Worm (Caenorhabditis elegans) whole organism, dauer: ENCODE measurements around the gene C14A4.9.

Experiments
- unc-62 ChIP-seq: sonication (generic microtip); optimal IDR thresholded peaks from 2 replicates; lab custom pipeline; 2017; ENCODE audit warnings: missing biosample characterization, missing genetic modification reagents, missing genetic modification characterization

C14A4.9 gene

DNA sequence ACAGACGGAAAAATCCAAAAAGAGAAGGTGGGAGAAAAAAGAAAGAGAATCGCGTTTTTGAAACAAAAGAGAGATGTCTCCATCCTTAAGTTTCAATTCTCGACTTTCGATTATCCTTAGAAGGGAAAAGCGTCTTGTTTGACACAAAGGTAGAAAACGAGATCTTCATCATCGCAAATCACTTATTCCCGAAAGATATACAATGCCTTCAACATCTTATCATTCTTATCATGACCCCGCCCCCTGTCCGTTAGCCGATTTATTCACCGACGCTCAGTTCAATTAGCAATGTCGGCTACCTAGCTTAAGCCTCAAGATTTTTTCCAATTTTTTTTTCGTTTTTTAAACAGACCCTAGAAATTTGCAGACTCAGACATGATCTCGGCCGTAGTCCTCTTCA, at the start of gene C14A4.9:
Gene C14A4.9 (plus strand): TSS at position 368 of the 400 bp plus-strand sequence.
- TF ChIP-seq unc-62 (GFP tag; lab: Kevin White, UChicago), result no peak

DNA sequence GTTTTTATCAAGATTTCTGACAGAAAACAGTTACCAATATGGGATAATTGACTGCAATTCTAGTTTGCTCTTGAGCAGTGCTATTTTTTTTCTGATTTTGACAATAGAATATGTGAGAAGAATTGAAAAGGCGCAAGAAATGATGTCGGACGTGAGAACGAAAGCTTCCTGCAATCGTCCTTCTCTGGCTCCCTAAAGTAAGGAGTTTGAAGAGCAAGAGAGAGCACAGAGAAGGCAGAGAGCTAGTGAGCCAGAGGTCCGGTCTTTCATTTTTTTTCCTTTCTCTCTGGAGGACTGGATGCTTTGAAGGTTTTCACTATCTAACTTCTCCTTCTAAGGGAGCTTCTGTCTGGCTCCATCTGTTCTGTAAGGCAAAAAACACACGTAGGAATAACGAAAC, 49.0 kb upstream of the C14A4.9 start:
- TF ChIP-seq unc-62 (GFP tag; lab: Kevin White, UChicago), result no peak

DNA sequence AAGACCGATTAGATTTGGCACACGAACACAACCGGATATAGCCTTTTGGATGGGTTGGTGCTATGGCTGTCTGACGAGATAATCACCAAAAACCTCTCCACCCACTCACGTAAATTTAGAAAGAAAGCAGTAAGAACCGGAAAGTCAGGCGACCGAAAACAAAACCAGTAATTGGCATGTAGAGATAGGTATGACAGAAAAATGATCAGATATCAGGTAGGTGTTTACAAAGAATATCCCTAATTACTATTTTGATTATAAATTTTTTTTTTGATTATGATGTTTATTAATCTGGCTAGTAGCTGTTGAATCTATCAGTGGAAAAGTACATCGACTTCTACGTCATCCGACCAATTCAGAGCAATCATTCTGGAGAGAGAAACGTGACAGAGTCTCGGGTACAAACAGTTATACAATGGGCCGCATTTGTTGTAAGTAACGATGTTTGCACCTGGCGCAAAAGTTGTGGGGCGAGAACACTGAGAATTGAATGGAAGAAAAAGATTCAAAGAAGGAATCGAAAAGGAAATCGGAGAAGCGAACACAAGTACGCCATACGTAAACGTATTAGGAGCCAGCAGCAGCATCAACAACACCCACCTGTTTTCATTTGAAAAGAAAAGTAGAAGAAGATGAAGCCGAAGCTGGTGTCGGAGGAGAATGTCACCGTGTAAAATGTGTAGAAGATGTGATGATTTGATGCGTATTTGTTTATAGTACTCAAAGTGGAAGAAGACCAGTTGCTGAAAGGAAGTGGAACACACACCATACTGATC, 48.1 kb upstream of the C14A4.9 start:
- no peak for TF ChIP-seq unc-62 (GFP tag; lab: Kevin White, UChicago)

DNA sequence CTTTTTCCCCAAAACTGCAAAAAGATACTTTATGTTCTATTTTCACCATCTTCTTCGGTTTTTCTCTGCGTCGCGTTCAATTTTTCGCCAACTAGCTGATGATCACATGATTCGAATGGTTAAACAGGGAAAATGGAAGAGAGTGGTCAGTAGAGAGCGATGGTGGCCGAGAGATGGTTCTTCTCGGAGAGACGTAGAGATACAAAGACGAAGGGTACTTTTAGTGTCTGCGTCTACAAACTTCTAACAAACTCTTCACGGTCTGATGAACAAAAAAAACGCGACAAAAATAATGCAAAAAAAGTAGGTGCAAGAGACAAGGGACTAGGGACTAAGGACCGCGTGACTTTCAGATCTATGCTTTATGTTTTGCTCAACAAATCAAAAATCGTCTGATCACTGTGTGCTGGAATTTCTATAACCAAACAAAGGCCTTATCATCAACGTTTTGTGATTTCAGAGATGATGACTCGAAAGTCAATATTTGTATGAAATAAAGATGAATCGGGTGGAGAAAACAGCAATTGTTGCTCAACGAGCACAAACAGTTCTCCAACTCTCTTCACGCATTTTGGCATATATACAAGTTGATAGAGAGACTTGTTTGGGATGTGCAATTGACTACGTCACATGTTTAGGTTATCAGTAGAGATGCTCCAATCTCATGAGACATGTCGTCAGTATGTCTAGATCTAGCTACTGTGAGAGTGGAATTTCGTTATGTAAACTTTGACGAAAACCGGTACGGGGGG, 47.0 kb upstream of the C14A4.9 start:
- TF ChIP-seq unc-62 (GFP tag; lab: Kevin White, UChicago), result peak; percentile 36

DNA sequence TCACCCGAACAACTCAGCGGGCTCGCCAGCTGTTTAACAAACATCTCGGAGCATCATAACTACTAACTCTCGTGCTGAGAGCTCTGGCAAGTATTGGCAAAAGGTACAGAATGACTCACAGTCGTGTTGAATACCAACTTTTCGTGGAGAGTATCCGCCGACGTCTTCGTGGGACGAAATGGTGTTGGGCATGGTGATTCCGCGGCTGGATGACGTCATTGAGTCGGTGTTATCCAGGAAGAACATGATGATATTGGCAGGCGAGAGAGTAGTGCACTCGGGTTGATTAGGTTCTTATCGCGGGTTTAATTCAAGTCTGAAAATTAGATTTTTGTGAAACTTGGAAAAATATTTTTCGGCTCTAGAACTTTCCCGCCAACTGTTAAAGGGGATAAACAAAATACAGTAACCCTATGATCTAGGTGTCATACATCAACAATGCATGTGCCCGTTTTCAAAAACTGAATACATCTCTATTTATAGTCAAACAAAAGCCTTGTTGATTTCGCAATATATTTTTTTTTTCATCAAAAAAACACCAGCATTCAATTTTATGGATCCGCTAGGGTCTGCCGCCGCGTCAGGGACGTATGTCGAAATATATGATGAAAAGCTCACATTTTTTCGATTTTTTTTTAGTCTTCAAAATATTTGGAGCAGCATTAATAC, 45.6 kb upstream of the C14A4.9 start:
- TF ChIP-seq unc-62 (GFP tag; lab: Kevin White, UChicago), result no peak

DNA sequence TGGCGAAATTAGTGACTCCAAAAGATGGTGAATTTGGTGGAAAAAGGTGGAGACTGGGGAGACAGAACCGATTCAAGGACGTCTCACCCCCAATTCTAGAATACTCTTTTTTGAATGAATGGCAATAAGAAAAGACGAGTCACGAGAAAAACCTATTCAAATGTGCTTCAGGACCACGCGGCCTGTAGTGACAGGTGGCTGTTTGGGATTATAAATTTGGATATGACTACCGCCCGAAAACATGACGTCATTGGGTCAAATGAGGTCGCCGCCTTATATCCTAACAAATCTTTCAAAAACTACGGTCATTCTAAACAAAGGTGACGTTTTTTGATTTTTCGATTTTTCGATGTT, 45.1 kb upstream of the C14A4.9 start:
- no peak for TF ChIP-seq unc-62 (GFP tag; lab: Kevin White, UChicago)

DNA sequence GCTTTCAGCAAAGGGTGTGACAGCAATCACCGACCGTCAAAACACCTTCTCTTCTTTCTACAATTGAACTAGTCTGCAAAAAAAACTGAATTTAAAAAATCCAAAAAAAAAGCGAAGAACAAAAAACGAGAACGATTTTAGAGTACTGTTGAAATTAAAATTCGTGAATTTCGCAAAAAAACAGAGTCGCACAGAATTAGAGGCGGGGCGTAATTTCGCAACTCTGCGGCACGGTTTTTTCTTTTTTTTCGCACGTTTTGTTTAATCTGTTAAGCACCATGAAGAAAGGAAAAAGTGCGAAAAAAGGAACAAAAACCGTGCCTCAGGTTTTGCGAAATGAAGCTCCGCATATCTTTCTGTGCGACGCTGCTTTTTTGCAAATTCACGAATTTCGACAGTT, 44.2 kb upstream of the C14A4.9 start, which contains the start of gene mnk-1:
Gene mnk-1 (minus strand): TSS at position 73 of the 400 bp plus-strand sequence.
- TF ChIP-seq unc-62 (GFP tag; lab: Kevin White, UChicago), result no peak

DNA sequence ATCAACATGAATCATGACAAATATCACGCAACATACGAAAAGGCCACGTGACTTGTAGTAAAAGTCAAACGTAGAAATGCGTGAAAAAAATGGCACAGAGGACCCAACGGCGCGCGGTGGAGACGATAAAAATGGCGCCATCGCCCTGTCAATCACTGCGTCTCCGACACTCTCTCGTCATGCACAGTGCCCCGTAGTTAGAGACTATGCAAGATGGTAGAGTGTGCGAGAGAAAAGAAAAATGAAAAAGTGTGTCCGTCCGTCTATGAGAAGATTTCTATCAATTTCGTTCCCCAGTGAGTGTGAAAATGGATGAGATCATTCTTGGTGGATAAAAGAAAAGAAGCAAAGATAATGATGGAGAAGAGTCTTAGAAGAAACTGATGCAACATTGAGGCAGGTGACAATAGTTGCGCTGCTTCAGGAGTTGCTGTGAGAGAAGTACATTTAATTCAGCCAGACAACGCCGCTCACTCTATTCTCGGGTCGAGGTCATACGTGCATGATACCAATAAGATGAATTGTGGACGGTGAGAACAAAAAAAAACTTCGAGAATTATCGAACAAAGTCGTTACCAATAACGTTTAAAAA, 43.6 kb upstream of the C14A4.9 start:
- TF ChIP-seq unc-62 (GFP tag; lab: Kevin White, UChicago), result no peak

DNA sequence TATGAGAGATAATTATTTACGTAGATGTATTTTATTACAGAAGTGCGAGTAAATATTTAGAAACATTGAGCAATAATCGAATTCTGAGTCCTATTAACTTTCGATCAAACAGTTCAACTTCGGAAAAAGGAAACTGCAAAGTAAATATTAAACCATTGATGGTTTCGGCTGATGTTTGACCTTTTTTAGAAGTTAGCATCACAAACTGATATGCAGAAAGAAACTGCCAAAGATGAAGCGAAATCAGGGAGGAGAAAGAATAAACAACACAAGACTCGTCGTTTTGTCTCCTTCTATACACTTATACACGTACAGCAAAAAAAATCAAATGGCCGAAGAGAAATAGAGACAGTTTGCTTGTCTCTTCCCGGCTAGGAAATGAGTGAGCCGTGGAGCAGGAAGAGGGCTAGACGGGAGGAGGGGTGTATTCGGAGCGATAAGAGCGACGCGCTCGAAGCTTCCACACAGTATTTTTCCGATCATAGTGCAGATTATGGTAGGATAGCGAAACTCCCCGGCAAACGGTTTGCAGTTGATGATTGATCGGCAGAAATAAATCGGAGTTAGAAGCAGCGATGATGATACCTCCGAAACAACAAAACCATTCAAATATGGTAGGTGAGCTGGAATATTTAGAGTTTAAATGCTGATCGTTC, 42.5 kb upstream of the C14A4.9 start:
- no peak for TF ChIP-seq unc-62 (GFP tag; lab: Kevin White, UChicago)

DNA sequence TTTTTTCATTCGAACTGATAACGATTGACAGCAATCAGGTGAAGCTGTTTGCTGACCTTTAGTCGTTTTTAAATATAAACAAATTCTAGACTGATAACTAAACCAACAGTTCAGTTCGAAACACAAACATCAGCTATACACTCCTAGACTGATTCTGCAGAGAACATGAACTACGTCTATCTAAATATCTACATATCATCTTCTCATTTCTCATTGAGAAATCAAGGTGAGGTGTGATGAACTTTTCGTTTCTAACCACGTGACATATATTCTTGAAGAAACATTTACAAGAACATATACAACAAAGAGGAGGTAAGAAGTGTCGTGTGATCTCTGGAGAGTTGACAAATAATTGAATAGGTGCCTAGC, 41.9 kb upstream of the C14A4.9 start:
- TF ChIP-seq unc-62 (GFP tag; lab: Kevin White, UChicago), result no peak

DNA sequence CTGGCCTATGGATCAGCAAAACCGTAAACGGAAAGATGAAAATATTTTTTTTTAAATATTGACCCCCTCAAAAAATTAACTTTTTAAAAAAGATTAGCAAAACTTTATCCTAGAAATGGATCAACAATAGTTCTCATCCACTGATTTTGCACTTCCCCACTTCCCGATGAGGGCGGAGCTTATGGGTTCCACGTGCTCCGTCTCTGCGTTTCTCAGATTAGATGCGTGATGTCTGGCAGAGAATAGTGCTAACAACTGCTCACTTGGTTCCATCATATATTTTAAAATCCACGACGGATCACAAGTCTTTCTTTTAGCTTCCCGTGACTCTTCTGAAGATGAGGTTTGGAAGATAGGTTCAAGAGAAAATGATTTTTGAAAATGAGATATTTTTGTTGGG, 40.8 kb upstream of the C14A4.9 start:
- TF ChIP-seq unc-62 (GFP tag; lab: Kevin White, UChicago), result no peak

DNA sequence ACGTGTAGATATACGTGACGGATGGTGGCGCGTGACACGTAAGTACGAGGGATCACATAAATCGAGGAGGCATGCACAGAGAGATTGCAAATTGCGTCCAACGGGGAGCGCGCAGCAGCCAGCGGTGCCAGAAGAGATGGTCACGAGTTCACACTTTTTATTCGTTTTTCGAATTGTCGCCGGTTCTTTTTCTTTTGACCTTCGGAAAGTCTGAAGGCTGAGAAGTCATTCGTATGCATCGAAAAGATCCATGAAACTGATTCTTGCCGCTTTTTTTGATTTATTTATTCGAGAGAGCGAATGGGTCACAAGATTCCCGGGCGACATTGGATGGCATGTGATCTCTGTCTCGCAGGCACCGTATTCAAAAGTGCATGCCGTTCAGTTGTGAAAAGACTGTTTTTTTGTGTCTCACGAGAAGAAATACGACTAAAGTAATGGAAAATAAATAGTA, 40.1 kb upstream of the C14A4.9 start:
- no peak for TF ChIP-seq unc-62 (GFP tag; lab: Kevin White, UChicago)

DNA sequence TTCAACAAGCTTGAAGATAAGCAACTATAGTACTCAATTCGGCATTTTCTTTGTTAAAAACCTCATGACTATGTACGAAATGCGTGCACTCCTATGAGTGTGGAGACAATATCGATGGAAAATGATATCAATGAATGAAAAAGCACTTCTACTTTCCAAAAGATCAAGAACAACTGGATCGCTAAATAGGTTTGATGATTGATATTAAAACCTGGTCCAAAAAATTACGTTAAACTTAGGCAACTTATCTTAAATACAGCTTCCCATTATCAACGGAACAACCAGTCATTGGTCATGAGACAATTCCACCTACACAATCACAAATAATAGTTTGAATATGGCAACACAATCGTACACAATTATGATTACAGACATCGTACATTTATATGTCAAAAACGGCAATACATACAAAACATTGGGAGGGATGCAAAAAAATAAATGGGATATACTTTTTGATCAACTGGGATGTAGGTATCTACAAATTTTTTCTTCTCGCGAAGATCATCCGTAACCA, 39.4 kb upstream of the C14A4.9 start:
- TF ChIP-seq unc-62 (GFP tag; lab: Kevin White, UChicago), result no peak

DNA sequence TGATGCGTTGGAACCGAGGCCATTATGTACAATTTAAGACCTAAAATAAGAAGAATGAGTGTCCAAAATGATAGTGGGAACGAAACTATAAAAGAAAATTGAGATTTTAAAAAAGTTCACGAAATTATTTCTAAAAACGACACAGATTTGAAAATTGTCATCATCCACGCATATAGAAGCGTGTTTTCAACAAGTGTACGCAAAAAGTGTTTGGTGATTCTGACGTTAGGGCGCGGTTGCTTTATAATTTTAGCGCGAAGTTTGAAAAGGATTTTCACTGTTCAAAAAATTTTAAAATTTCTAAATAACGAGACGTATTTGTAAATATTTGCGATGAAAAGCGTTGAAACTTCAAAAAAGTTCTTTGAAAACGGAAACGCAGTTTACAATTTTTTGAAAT, 35.8 kb upstream of the C14A4.9 start, which contains the start of gene cdc-48.1:
Gene cdc-48.1 (minus strand): TSS at position 40 of the 400 bp plus-strand sequence.
- TF ChIP-seq unc-62 (GFP tag; lab: Kevin White, UChicago), result peak; percentile 74

DNA sequence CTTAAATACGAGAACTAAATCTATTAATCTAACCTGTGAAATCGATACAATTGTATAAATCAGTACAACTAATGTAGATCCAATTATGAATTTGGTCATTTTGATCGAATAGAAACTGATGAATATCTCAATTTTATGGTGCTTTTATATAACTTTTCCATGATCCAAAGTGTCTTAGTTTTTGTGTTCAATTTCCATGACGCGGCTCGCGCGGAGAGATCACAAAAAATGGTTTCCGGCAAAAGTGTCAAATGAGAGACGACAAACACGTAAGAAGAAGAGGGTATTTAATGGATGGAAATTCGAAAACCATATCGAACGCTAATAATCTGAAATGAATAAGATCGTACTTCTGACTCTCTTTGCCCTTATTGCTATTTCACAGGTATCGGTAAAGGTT, 34.6 kb upstream of the C14A4.9 start, which contains the start of the genes C06A1.6 and C06A1.7:
Gene C06A1.6 (minus strand): TSS at position 101 of the 400 bp plus-strand sequence.
Gene C06A1.7 (plus strand): TSS at position 314 of the 400 bp plus-strand sequence.
- no peak for TF ChIP-seq unc-62 (GFP tag; lab: Kevin White, UChicago)
